Worm (Caenorhabditis elegans) whole organism, young adult: ENCODE measurements around the gene dnj-1.

Source experiments
- B0261.1 ChIP-seq: sonication (generic microtip); optimal IDR thresholded peaks from 2 replicates; lab custom pipeline; 2016; ENCODE audit warnings: mild to moderate bottlenecking, missing genetic modification characterization, moderate library complexity, missing compliant biosample characterization
- C06A6.2 ChIP-seq: fragments of 200-800 bp; sonication (Bioruptor generic); conservative IDR thresholded peaks from 2 replicates; pipeline ENCODE4 v1.3.6; 2022; ENCODE audit warnings: missing genetic modification characterization, missing compliant biosample characterization
- C17E4.6 ChIP-seq: fragments of 200-800 bp; sonication (Bioruptor generic); IDR thresholded peaks from 2 replicates; pipeline ENCODE4 v1.3.6; 2022; ENCODE audit warnings: missing genetic modification reagents, missing genetic modification characterization, missing compliant biosample characterization
- F23B12.7 ChIP-seq: sonication (generic microtip); optimal IDR thresholded peaks from 2 replicates; lab custom pipeline; 2017; ENCODE audit warnings: missing genetic modification characterization, mild to moderate bottlenecking, missing compliant biosample characterization, antibody characterized with exemption, moderate library complexity; ENCODE audit not compliant: insufficient read depth
- F33H1.4 ChIP-seq: fragments of 200-800 bp; sonication (Bioruptor generic); IDR thresholded peaks from 2 replicates; pipeline ENCODE4 v1.3.6; 2022; ENCODE audit warnings: missing genetic modification reagents, missing genetic modification characterization, missing compliant biosample characterization
- F52B5.7 ChIP-seq: sonication (generic microtip); optimal IDR thresholded peaks from 2 replicates; lab custom pipeline; 2016; ENCODE audit warnings: mild to moderate bottlenecking, missing genetic modification characterization, missing compliant biosample characterization
- F57A8.1 ChIP-seq: fragments of 200-800 bp; sonication (Bioruptor generic); optimal IDR thresholded peaks from 2 replicates; lab custom pipeline; 2018; ENCODE audit warnings: mild to moderate bottlenecking, missing genetic modification characterization, moderate library complexity, missing compliant biosample characterization
- T26A5.8 ChIP-seq: sonication (generic microtip); optimal IDR thresholded peaks from 2 replicates; lab custom pipeline; 2016; ENCODE audit warnings: missing genetic modification characterization, missing compliant biosample characterization
- Y53F4B.3 ChIP-seq: fragments of 200-800 bp; sonication (Bioruptor generic); IDR thresholded peaks from 2 replicates; pipeline ENCODE4 v1.3.6; 2022; ENCODE audit warnings: missing genetic modification reagents, missing genetic modification characterization, missing compliant biosample characterization
- Y56A3A.18 ChIP-seq: fragments of 200-800 bp; sonication (Bioruptor generic); IDR thresholded peaks from 2 replicates; pipeline ENCODE4 v1.3.6; 2022; ENCODE audit warnings: missing genetic modification reagents, missing genetic modification characterization, missing compliant biosample characterization
- Y67H2A.10 ChIP-seq: fragments of 200-800 bp; sonication (Bioruptor generic); conservative IDR thresholded peaks from 2 replicates; pipeline ENCODE4 v1.3.6; 2022; ENCODE audit warnings: missing genetic modification reagents, missing genetic modification characterization, missing compliant biosample characterization
- ZK185.1 ChIP-seq: sonication (generic microtip); optimal IDR thresholded peaks from 2 replicates; lab custom pipeline; 2016; ENCODE audit warnings: mild to moderate bottlenecking, missing genetic modification characterization, missing compliant biosample characterization; ENCODE audit not compliant: poor library complexity, severe bottlenecking
- aptf-2 ChIP-seq: fragments of 200-800 bp; sonication (Bioruptor generic); conservative IDR thresholded peaks from 2 replicates; pipeline ENCODE4 v1.3.6; 2022; ENCODE audit warnings: missing genetic modification reagents, missing genetic modification characterization, missing compliant biosample characterization
- atf-7 ChIP-seq: sonication (generic microtip); optimal IDR thresholded peaks from 2 replicates; lab custom pipeline; 2017; ENCODE audit warnings: mild to moderate bottlenecking, missing genetic modification characterization, missing compliant biosample characterization
- attf-3 ChIP-seq: fragments of 200-800 bp; sonication (Bioruptor generic); conservative IDR thresholded peaks from 2 replicates; pipeline ENCODE4 v1.3.6; 2022; ENCODE audit warnings: missing genetic modification reagents, missing genetic modification characterization, missing compliant biosample characterization
- attf-5 ChIP-seq: fragments of 200-800 bp; sonication (Bioruptor generic); optimal IDR thresholded peaks from 2 replicates; lab custom pipeline; 2018; ENCODE audit warnings: mild to moderate bottlenecking, missing genetic modification characterization, missing compliant biosample characterization
- attf-6 ChIP-seq: fragments of 200-800 bp; sonication (Bioruptor generic); IDR thresholded peaks from 2 replicates; pipeline ENCODE4 v1.3.6; 2022; ENCODE audit warnings: missing genetic modification reagents, missing genetic modification characterization, missing compliant biosample characterization
- cebp-1 ChIP-seq, 2 experiments: fragments of 200-800 bp in 1 of 2; sonication (Bioruptor generic) in 1 of 2; sonication (generic microtip) in 1 of 2; IDR thresholded peaks in 1 of 2; optimal IDR thresholded peaks in 1 of 2; 2 replicates each; pipeline versions ENCODE4 v1.3.6 to Lab custom; 2017 to 2022; ENCODE audit warnings: missing compliant biosample characterization in 2 of 2, missing genetic modification characterization in 2 of 2, mild to moderate bottlenecking in 1 of 2, missing genetic modification reagents in 1 of 2, moderate library complexity in 1 of 2
- cebp-2 ChIP-seq: fragments of 200-800 bp; sonication (Bioruptor generic); IDR thresholded peaks from 2 replicates; pipeline ENCODE4 v1.3.6; 2022; ENCODE audit warnings: missing genetic modification characterization, missing compliant biosample characterization
- ceh-100 ChIP-seq: fragments of 200-800 bp; sonication (Bioruptor generic); IDR thresholded peaks from 2 replicates; pipeline ENCODE4 v1.3.6; 2022; ENCODE audit warnings: missing genetic modification reagents, missing genetic modification characterization, missing compliant biosample characterization
- ceh-58 ChIP-seq: fragments of 200-800 bp; sonication (Bioruptor generic); IDR thresholded peaks from 2 replicates; pipeline ENCODE4 v1.3.6; 2022; ENCODE audit warnings: missing genetic modification characterization, missing compliant biosample characterization
- die-1 ChIP-seq: sonication (generic microtip); optimal IDR thresholded peaks from 2 replicates; lab custom pipeline; 2016; ENCODE audit warnings: missing genotype, mild to moderate bottlenecking, missing genetic modification characterization, missing compliant biosample characterization
- him-1 ChIP-seq: sonication (generic microtip); optimal IDR thresholded peaks from 2 replicates; lab custom pipeline; 2016; ENCODE audit warnings: missing genotype, missing genetic modification reagents, missing genetic modification characterization, missing compliant biosample characterization
- hmg-1.2 ChIP-seq: fragments of 200-800 bp; sonication (Bioruptor generic); IDR thresholded peaks from 2 replicates; pipeline ENCODE4 v1.3.6; 2022; ENCODE audit warnings: missing genetic modification reagents, missing genetic modification characterization, missing compliant biosample characterization
- hsf-1 ChIP-seq: fragments of 200-800 bp; sonication (Bioruptor generic); IDR thresholded peaks from 2 replicates; pipeline ENCODE4 v1.3.6; 2022; ENCODE audit warnings: missing genetic modification reagents, missing genetic modification characterization, missing compliant biosample characterization
- lag-1 ChIP-seq: fragments of 200-800 bp; sonication (Bioruptor generic); IDR thresholded peaks from 2 replicates; pipeline ENCODE4 v1.3.6; 2022; ENCODE audit warnings: missing genetic modification reagents, missing genetic modification characterization, missing compliant biosample characterization
- lin-26 ChIP-seq: fragments of 200-800 bp; sonication (Bioruptor generic); IDR thresholded peaks from 2 replicates; pipeline ENCODE4 v1.3.6; 2022; ENCODE audit warnings: missing genetic modification reagents, missing genetic modification characterization, missing compliant biosample characterization
- lin-35 ChIP-seq, 3 experiments: fragments of 150-350 bp in 2 of 3; sonication (generic microtip) in 1 of 3; optimal IDR thresholded peaks; 2 replicates each; lab custom pipeline; 2014 to 2018; ENCODE audit warnings: missing biosample characterization in 3 of 3, missing genetic modification characterization in 3 of 3, missing genetic modification reagents in 3 of 3
- lin-40 ChIP-seq: sonication (generic microtip); optimal IDR thresholded peaks from 2 replicates; lab custom pipeline; 2016; ENCODE audit warnings: missing genetic modification characterization, mild to moderate bottlenecking, missing compliant biosample characterization, missing genotype, missing genetic modification reagents
- mcd-1 ChIP-seq: fragments of 200-800 bp; sonication (Bioruptor generic); IDR thresholded peaks from 2 replicates; pipeline ENCODE4 v1.3.6; 2022; ENCODE audit warnings: missing genetic modification reagents, missing genetic modification characterization, missing compliant biosample characterization
- mxl-1 ChIP-seq: sonication (generic microtip); optimal IDR thresholded peaks from 2 replicates; lab custom pipeline; 2016; ENCODE audit warnings: missing genetic modification characterization, missing compliant biosample characterization
- nhr-80 ChIP-seq: sonication (generic microtip); optimal IDR thresholded peaks from 2 replicates; lab custom pipeline; 2016; ENCODE audit warnings: missing genetic modification characterization, missing compliant biosample characterization
- nhr-90 ChIP-seq: sonication (generic microtip); optimal IDR thresholded peaks from 2 replicates; lab custom pipeline; 2016; ENCODE audit warnings: missing genotype, mild to moderate bottlenecking, missing genetic modification characterization, missing compliant biosample characterization
- sea-2 ChIP-seq: fragments of 200-800 bp; sonication (Bioruptor generic); IDR thresholded peaks from 2 replicates; pipeline ENCODE4 v1.3.6; 2022; ENCODE audit warnings: missing genetic modification characterization, missing compliant biosample characterization
- tbx-9 ChIP-seq: sonication (generic microtip); optimal IDR thresholded peaks from 2 replicates; lab custom pipeline; 2016; ENCODE audit warnings: borderline replicate concordance, missing genetic modification characterization, inconsistent platforms, missing compliant biosample characterization
- xnd-1 ChIP-seq: sonication (generic microtip); optimal IDR thresholded peaks from 2 replicates; lab custom pipeline; 2016; ENCODE audit warnings: missing genotype, missing genetic modification reagents, missing genetic modification characterization, missing compliant biosample characterization
- zfh-2 ChIP-seq: fragments of 200-800 bp; sonication (Bioruptor generic); conservative IDR thresholded peaks from 2 replicates; pipeline ENCODE4 v1.3.6; 2022; ENCODE audit warnings: missing genetic modification reagents, missing genetic modification characterization, missing compliant biosample characterization
- zim-3 ChIP-seq: sonication (generic microtip); optimal IDR thresholded peaks from 2 replicates; lab custom pipeline; 2017; ENCODE audit warnings: mild to moderate bottlenecking, missing genetic modification characterization, moderate library complexity, missing compliant biosample characterization
- ztf-28 ChIP-seq: fragments of 200-800 bp; sonication (Bioruptor generic); IDR thresholded peaks from 2 replicates; pipeline ENCODE4 v1.3.6; 2022; ENCODE audit warnings: missing genetic modification reagents, missing genetic modification characterization, missing compliant biosample characterization

dnj-1 gene

ce11 chrIV:11310624-11311023 lies 11.8 kb downstream of the dnj-1 start, which contains the start of gene znf-207:
Gene znf-207, plus strand, starts transcription at chrIV:11310972.
- no peak for TF ChIP-seq cebp-2 (GFP tag; lab: Robert Waterston, UW)
- TF ChIP-seq F33H1.4 (GFP tag; lab: Robert Waterston, UW) = no peak
- no peak for TF ChIP-seq attf-6
- peak; percentile 43 for TF ChIP-seq ceh-100 (GFP tag; lab: Robert Waterston, UW)
- TF ChIP-seq zim-3 = no peak
- no peak for TF ChIP-seq mxl-1 (tag; lab: Kevin White, UChicago)
- TF ChIP-seq xnd-1 (tag; lab: Kevin White, UChicago) = no peak
- peak; percentile 49 for TF ChIP-seq attf-5 (GFP tag; lab: Kevin White, UChicago)
- no peak for TF ChIP-seq ztf-28 (GFP tag; lab: Robert Waterston, UW)
- no peak for TF ChIP-seq hsf-1 (GFP tag; lab: Robert Waterston, UW)
- no peak for TF ChIP-seq T26A5.8
- TF ChIP-seq Y56A3A.18 (GFP tag; lab: Robert Waterston, UW) = no peak
- no peak for TF ChIP-seq F52B5.7
- no peak for TF ChIP-seq die-1 (tag; lab: Kevin White, UChicago)
- no peak for TF ChIP-seq him-1 (tag; lab: Kevin White, UChicago)
- TF ChIP-seq attf-3 (GFP tag; lab: Robert Waterston, UW) = no peak
- TF ChIP-seq lin-35 (GFP tag; optimal IDR thresholded peaks at IDR 0.05; lab: Kevin White, UChicago) = peak in 1 of 3 experiments; percentile 25
- TF ChIP-seq aptf-2 (GFP tag; lab: Robert Waterston, UW) = no peak
- TF ChIP-seq nhr-80 (tag; lab: Kevin White, UChicago) = peak; percentile 6
- no peak for TF ChIP-seq hmg-1.2
- TF ChIP-seq F57A8.1 (GFP tag; lab: Kevin White, UChicago) = no peak
- no peak for TF ChIP-seq lin-40
- TF ChIP-seq C06A6.2 (GFP tag; lab: Robert Waterston, UW) = no peak
- no peak for TF ChIP-seq nhr-90
- TF ChIP-seq C17E4.6 (GFP tag; lab: Robert Waterston, UW) = no peak
- TF ChIP-seq Y53F4B.3 (GFP tag; lab: Robert Waterston, UW) = no peak
- TF ChIP-seq mcd-1 (GFP tag; lab: Robert Waterston, UW) = 0 out of 2 replicates have a peak, but pooled peaks have one; percentile 21
- peak; percentile 49 for TF ChIP-seq F23B12.7
- no peak for TF ChIP-seq tbx-9 (tag; lab: Kevin White, UChicago)
- no peak for TF ChIP-seq ZK185.1
- no peak for TF ChIP-seq Y67H2A.10 (GFP tag; lab: Robert Waterston, UW)
- no peak for TF ChIP-seq atf-7 (tag; lab: Kevin White, UChicago)
- no peak for TF ChIP-seq zfh-2
- TF ChIP-seq cebp-1 (GFP tag; IDR thresholded peaks at IDR 0.05; lab: Robert Waterston, UW) = no peak
- TF ChIP-seq cebp-1 (tag; optimal IDR thresholded peaks at IDR 0.05; lab: Kevin White, UChicago) = peak; percentile 44

ce11 chrIV:11311484-11311883 lies 12.6 kb downstream of the dnj-1 start:
- TF ChIP-seq hsf-1 (GFP tag; lab: Robert Waterston, UW) (no peak), ztf-28 (GFP tag; lab: Robert Waterston, UW) (0 out of 2 replicates have a peak, but pooled peaks have one; percentile 53), ceh-58 (GFP tag; lab: Robert Waterston, UW) (no peak), lag-1 (no peak), zfh-2 (peak; percentile 71), lin-26 (GFP tag; lab: Robert Waterston, UW) (peak; percentile 18; the same call in 1 of the 2 replicates), sea-2 (GFP tag; lab: Robert Waterston, UW) (no peak), B0261.1 (tag; lab: Kevin White, UChicago) (no peak)
